Fruit fly (Drosophila melanogaster) whole organism, embryonic: ENCODE data around the gene Nph.
A peak's percentile ranks its signal among the peaks of the same experiment; 100 is the strongest.

ENCODE experiments used
- B-H2 ChIP-seq: fragments of 200-800 bp; sonication (Bioruptor generic); optimal IDR thresholded peaks from 2 replicates; lab custom pipeline; 2018; ENCODE audit warnings: missing biosample characterization, mild to moderate bottlenecking, missing genetic modification characterization
- CG10431 ChIP-seq: fragments of 200-800 bp; sonication (Bioruptor generic); optimal IDR thresholded peaks from 3 replicates; lab custom pipeline; 2018; ENCODE audit warnings: missing biosample characterization, mild to moderate bottlenecking, missing genetic modification characterization
- CG13287 ChIP-seq: fragments of 200-800 bp; sonication (Bioruptor generic); IDR thresholded peaks from 2 replicates; pipeline ENCODE4 v1.3.6; 2022; ENCODE audit warnings: missing biosample characterization, missing genetic modification characterization; ENCODE audit not compliant: partially characterized antibody
- CG13296 ChIP-seq: fragments of 200-800 bp; sonication (Bioruptor generic); optimal IDR thresholded peaks from 3 replicates; lab custom pipeline; 2018; ENCODE audit warnings: missing biosample characterization, mild to moderate bottlenecking, missing genetic modification characterization
- CG15514 ChIP-seq: fragments of 200-800 bp; sonication (Bioruptor generic); optimal IDR thresholded peaks from 3 replicates; lab custom pipeline; 2017; ENCODE audit warnings: missing biosample characterization, missing genetic modification characterization, mild to moderate bottlenecking, moderate library complexity, missing genetic modification reagents
- CG17802 ChIP-seq: fragments of 200-800 bp; sonication (Bioruptor generic); optimal IDR thresholded peaks from 2 replicates; lab custom pipeline; 2018; ENCODE audit warnings: missing biosample characterization, mild to moderate bottlenecking, missing genetic modification characterization, moderate library complexity
- CG1832 ChIP-seq: fragments of 200-800 bp; sonication (Bioruptor generic); optimal IDR thresholded peaks from 2 replicates; lab custom pipeline; 2017; ENCODE audit warnings: missing biosample characterization, mild to moderate bottlenecking, missing genetic modification characterization, inconsistent platforms
- CG2129 ChIP-seq: fragments of 200-800 bp; sonication (Bioruptor generic); IDR thresholded peaks from 2 replicates; pipeline ENCODE4 v1.3.6; 2022; ENCODE audit warnings: missing biosample characterization, missing genetic modification characterization; ENCODE audit not compliant: partially characterized antibody
- CG2199 ChIP-seq: fragments of 200-800 bp; sonication (Bioruptor generic); IDR thresholded peaks from 3 replicates; pipeline ENCODE4 v1.3.6; 2022; ENCODE audit warnings: missing biosample characterization, missing genetic modification characterization
- CG2875 ChIP-seq: fragments of 200-800 bp; sonication (Bioruptor generic); optimal IDR thresholded peaks from 2 replicates; lab custom pipeline; 2017; ENCODE audit warnings: missing biosample characterization, mild to moderate bottlenecking, missing genetic modification characterization, missing genetic modification reagents
- CG3163 ChIP-seq: fragments of 200-800 bp; sonication (Bioruptor generic); optimal IDR thresholded peaks from 3 replicates; lab custom pipeline; 2016; ENCODE audit warnings: missing biosample characterization, missing genetic modification characterization
- CG7556 ChIP-seq: fragments of 200-800 bp; sonication (Bioruptor generic); optimal IDR thresholded peaks from 2 replicates; lab custom pipeline; 2017; ENCODE audit warnings: missing biosample characterization, mild to moderate bottlenecking, missing genetic modification characterization
- CG7745 ChIP-seq: fragments of 200-800 bp; sonication (Bioruptor generic); optimal IDR thresholded peaks from 2 replicates; lab custom pipeline; 2018; ENCODE audit warnings: missing biosample characterization, mild to moderate bottlenecking, missing genetic modification characterization, moderate library complexity
- CG9215 ChIP-seq: fragments of 200-800 bp; sonication (Bioruptor generic); IDR thresholded peaks from 2 replicates; pipeline ENCODE4 v1.3.6; 2022; ENCODE audit warnings: missing biosample characterization, missing genetic modification characterization
- CG9727 ChIP-seq: fragments of 200-800 bp; sonication (Bioruptor generic); optimal IDR thresholded peaks from 3 replicates; lab custom pipeline; 2017; ENCODE audit warnings: missing biosample characterization, mild to moderate bottlenecking, missing genetic modification characterization
- CoRest ChIP-seq: fragments of 200-800 bp; sonication (Bioruptor generic); optimal IDR thresholded peaks from 3 replicates; lab custom pipeline; 2018; ENCODE audit warnings: missing biosample characterization, mild to moderate bottlenecking, missing genetic modification characterization, moderate library complexity
- D ChIP-seq, 2 experiments: fragments of 200-800 bp in 1 of 2; fragments of >200 bp in 1 of 2; sonication (Bioruptor generic) in 1 of 2; optimal IDR thresholded peaks; 2 replicates in 1 of 2; 3 replicates in 1 of 2; lab custom pipeline; 2017; ENCODE audit warnings: mild to moderate bottlenecking in 1 of 2, missing biosample characterization in 1 of 2, missing genetic modification characterization in 1 of 2, missing genetic modification reagents in 1 of 2
- Elba2 ChIP-seq: fragments of 200-800 bp; sonication (Bioruptor generic); optimal IDR thresholded peaks from 3 replicates; lab custom pipeline; 2016; ENCODE audit warnings: missing biosample characterization, missing genetic modification characterization
- H15 ChIP-seq: fragments of 200-800 bp; sonication (Bioruptor generic); IDR thresholded peaks from 3 replicates; pipeline ENCODE4 v1.3.6; 2022; ENCODE audit warnings: missing biosample characterization, missing genetic modification characterization
- H2.0 ChIP-seq: fragments of 200-800 bp; sonication (Bioruptor generic); IDR thresholded peaks from 2 replicates; pipeline ENCODE4 v1.3.6; 2022; ENCODE audit warnings: missing biosample characterization, missing genetic modification characterization
- Hey ChIP-seq: fragments of 200-800 bp; sonication (Bioruptor generic); optimal IDR thresholded peaks from 3 replicates; lab custom pipeline; 2018; ENCODE audit warnings: missing biosample characterization, mild to moderate bottlenecking, missing genetic modification characterization
- Hr3 ChIP-seq: fragments of 200-800 bp; sonication (Bioruptor generic); optimal IDR thresholded peaks from 3 replicates; lab custom pipeline; 2016; ENCODE audit warnings: missing biosample characterization, missing genetic modification characterization
- Lhr ChIP-seq: fragments of 200-800 bp; sonication (Bioruptor generic); optimal IDR thresholded peaks from 3 replicates; lab custom pipeline; 2017; ENCODE audit warnings: mild to moderate bottlenecking, missing biosample characterization, missing genetic modification reagents, missing genetic modification characterization
- MBD-R2 ChIP-seq: fragments of 200-800 bp; sonication (Bioruptor generic); IDR thresholded peaks from 2 replicates; pipeline ENCODE4 v1.3.6; 2022; ENCODE audit warnings: missing biosample characterization, missing genetic modification characterization
- Xbp1 ChIP-seq: fragments of 200-800 bp; sonication (Bioruptor generic); optimal IDR thresholded peaks from 3 replicates; lab custom pipeline; 2016; ENCODE audit warnings: missing biosample characterization, mild to moderate bottlenecking, missing genetic modification characterization
- Xrp1 ChIP-seq: fragments of 200-800 bp; sonication (Bioruptor generic); IDR thresholded peaks from 2 replicates; pipeline ENCODE4 v1.3.6; 2022; ENCODE audit warnings: missing biosample characterization, missing genetic modification characterization
- ase ChIP-seq: fragments of 200-800 bp; sonication (Bioruptor generic); IDR thresholded peaks from 3 replicates; pipeline ENCODE4 v1.3.6; 2022; ENCODE audit warnings: missing biosample characterization, missing genetic modification characterization
- bab2 ChIP-seq: fragments of 200-800 bp; sonication (Bioruptor generic); optimal IDR thresholded peaks from 2 replicates; lab custom pipeline; 2016; ENCODE audit warnings: missing biosample characterization, missing genetic modification characterization
- cas ChIP-seq: fragments of 200-800 bp; sonication (Bioruptor generic); IDR thresholded peaks from 2 replicates; pipeline ENCODE4 v1.3.6; 2022; ENCODE audit warnings: missing biosample characterization, missing genetic modification characterization
- crc ChIP-seq: fragments of 200-800 bp; sonication (Bioruptor generic); optimal IDR thresholded peaks from 2 replicates; lab custom pipeline; 2016; ENCODE audit warnings: missing biosample characterization, missing genetic modification characterization
- crp ChIP-seq, 2 experiments: fragments of 200-800 bp; sonication (Bioruptor generic); optimal IDR thresholded peaks; 2 replicates in 1 of 2; 3 replicates in 1 of 2; lab custom pipeline; 2017; ENCODE audit warnings: missing biosample characterization in 2 of 2, missing genetic modification characterization in 2 of 2, mild to moderate bottlenecking in 1 of 2, moderate library complexity in 1 of 2
- da ChIP-seq: fragments of 200-800 bp; sonication (Bioruptor generic); optimal IDR thresholded peaks from 2 replicates; lab custom pipeline; 2016; ENCODE audit warnings: missing biosample characterization, missing genetic modification characterization
- disco-r ChIP-seq: fragments of 200-800 bp; sonication (Bioruptor generic); optimal IDR thresholded peaks from 2 replicates; lab custom pipeline; 2016; ENCODE audit warnings: missing biosample characterization, missing genetic modification characterization
- exex ChIP-seq: fragments of 200-800 bp; sonication (Bioruptor generic); optimal IDR thresholded peaks from 4 replicates; lab custom pipeline; 2018; ENCODE audit warnings: missing biosample characterization, mild to moderate bottlenecking, missing genetic modification characterization, moderate library complexity
- grau ChIP-seq: fragments of 200-800 bp; optimal IDR thresholded peaks from 3 replicates; lab custom pipeline; 2019; ENCODE audit warnings: missing biosample characterization, mild to moderate bottlenecking, missing genetic modification characterization, moderate library complexity
- gsb ChIP-seq: fragments of 200-800 bp; sonication (Bioruptor generic); IDR thresholded peaks from 2 replicates; pipeline ENCODE4 v1.3.6; 2022; ENCODE audit warnings: missing biosample characterization, missing genetic modification characterization
- gt ChIP-seq: fragments of 200-800 bp; sonication (Bioruptor generic); IDR thresholded peaks from 2 replicates; pipeline ENCODE4 v1.3.6; 2022; ENCODE audit warnings: missing biosample characterization, missing genetic modification characterization
- insv ChIP-seq, 2 experiments: fragments of 200-800 bp; sonication (Bioruptor generic); optimal IDR thresholded peaks; 3 replicates each; lab custom pipeline; 2016 to 2018; ENCODE audit warnings: missing biosample characterization in 2 of 2, missing genetic modification characterization in 2 of 2
- klu ChIP-seq: fragments of 200-800 bp; sonication (Bioruptor generic); IDR thresholded peaks from 2 replicates; pipeline ENCODE4 v1.3.6; 2022; ENCODE audit warnings: missing biosample characterization, missing genetic modification characterization
- knrl ChIP-seq: fragments of 200-800 bp; sonication (Bioruptor generic); IDR thresholded peaks from 3 replicates; pipeline ENCODE4 v1.3.6; 2022; ENCODE audit warnings: missing biosample characterization, missing genetic modification characterization; ENCODE audit not compliant: partially characterized antibody
- lola ChIP-seq, 3 experiments: fragments of >200 bp in 2 of 3; fragments of 200-800 bp in 1 of 3; sonication (Bioruptor generic) in 1 of 3; optimal IDR thresholded peaks; 2 replicates each; lab custom pipeline; 2017 to 2019; ENCODE audit warnings: missing biosample characterization in 3 of 3, missing genetic modification characterization in 3 of 3, mild to moderate bottlenecking in 1 of 3, moderate library complexity in 1 of 3
- nau ChIP-seq: fragments of 200-800 bp; sonication (Bioruptor generic); optimal IDR thresholded peaks from 3 replicates; lab custom pipeline; 2017; ENCODE audit warnings: missing biosample characterization, mild to moderate bottlenecking, missing genetic modification characterization, missing genetic modification reagents
- prd ChIP-seq, 3 experiments: fragments of >200 bp in 2 of 3; fragments of 200-800 bp in 1 of 3; sonication (Bioruptor generic) in 1 of 3; optimal IDR thresholded peaks in 2 of 3; IDR thresholded peaks in 1 of 3; 2 replicates in 2 of 3; 3 replicates in 1 of 3; pipeline versions ENCODE4 v1.3.6 to Lab custom; 2017 to 2022; ENCODE audit warnings: missing biosample characterization in 1 of 3, missing genetic modification characterization in 1 of 3
- ro ChIP-seq: fragments of 200-800 bp; sonication (Bioruptor generic); IDR thresholded peaks from 2 replicates; pipeline ENCODE4 v1.3.6; 2022; ENCODE audit warnings: missing biosample characterization, missing genetic modification characterization
- slbo ChIP-seq: fragments of 200-800 bp; sonication (Bioruptor generic); IDR thresholded peaks from 2 replicates; pipeline ENCODE4 v1.3.6; 2022; ENCODE audit warnings: missing biosample characterization, missing genetic modification characterization
- so ChIP-seq: fragments of 200-800 bp; sonication (Bioruptor generic); IDR thresholded peaks from 3 replicates; pipeline ENCODE4 v1.3.6; 2022; ENCODE audit warnings: missing biosample characterization, missing genetic modification characterization
- zen ChIP-seq: fragments of 200-800 bp; sonication (Bioruptor generic); optimal IDR thresholded peaks from 3 replicates; lab custom pipeline; 2018; ENCODE audit warnings: missing biosample characterization, mild to moderate bottlenecking, missing genetic modification characterization, moderate library complexity

Nph gene

DNA sequence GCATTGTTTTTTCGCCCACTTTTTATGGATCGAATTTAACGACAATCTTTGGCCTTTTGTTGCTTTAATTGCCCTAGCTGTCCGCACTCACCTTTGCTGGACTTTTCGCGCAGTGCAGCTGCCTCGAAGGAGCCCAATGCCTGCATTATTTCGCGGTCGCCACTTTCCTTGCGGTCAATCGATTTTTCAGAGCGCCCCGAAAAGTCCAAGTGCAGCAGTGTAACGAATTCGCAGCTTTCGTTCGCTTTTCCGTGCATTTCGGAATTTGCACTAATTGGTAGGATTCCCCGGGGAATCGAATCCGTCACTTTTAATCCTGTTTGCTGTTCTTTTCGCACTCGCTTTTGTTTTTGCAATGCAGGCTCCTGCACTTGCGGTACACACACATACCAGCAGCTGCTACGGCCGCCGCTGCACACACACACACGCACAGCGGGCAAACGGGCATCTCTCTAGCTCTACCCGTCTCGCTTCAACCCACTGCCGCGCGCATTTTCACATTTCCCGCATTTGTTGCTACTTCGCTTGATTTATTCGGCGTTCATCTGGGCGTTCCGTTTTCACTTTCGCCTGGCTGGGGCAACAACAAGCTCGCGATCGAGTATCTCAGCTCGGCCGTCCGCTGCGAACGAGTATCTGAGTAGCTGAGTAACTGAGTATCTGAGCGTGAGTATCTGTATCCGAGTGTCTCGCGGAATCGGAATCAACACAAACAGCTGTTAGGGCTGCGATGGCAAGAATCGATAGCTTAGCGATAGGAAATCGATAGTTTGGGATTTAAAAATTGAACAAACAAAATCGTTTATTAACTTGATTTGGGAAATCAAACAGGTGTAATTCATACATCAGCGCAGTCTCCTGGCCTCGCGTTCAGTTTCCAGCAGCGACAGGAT is 17.1 kb upstream of the Nph start, which contains the start of gene Mgat2 (continued):
- TF ChIP-seq Hr3 (GFP tag; lab: Kevin White, UChicago) (no peak), crp (GFP tag; optimal IDR thresholded peaks at IDR 0.05; lab: Kevin White, UChicago) (peak; percentile 73 to 96), CG2129 (peak; percentile 80), exex (tag; lab: Kevin White, UChicago) (no peak), gt (GFP tag; lab: Robert Waterston, UW) (peak; percentile 33; the same call in 1 of the 2 replicates), MBD-R2 (GFP tag; lab: Robert Waterston, UW) (peak; percentile 15; the same call in 1 of the 2 replicates), disco-r (GFP tag; lab: Kevin White, UChicago) (no peak), H2.0 (GFP tag; lab: Robert Waterston, UW) (no peak), gsb (GFP tag; lab: Robert Waterston, UW) (no peak), prd (optimal IDR thresholded peaks at IDR 0.05; lab: Kevin White, UChicago) (no peak), prd (GFP tag; IDR thresholded peaks at IDR 0.05; lab: Robert Waterston, UW) (no peak), CG1832 (GFP tag; lab: Kevin White, UChicago) (peak; percentile 76), slbo (no peak), Hey (tag; lab: Kevin White, UChicago) (no peak), klu (GFP tag; lab: Robert Waterston, UW) (no peak), CG2199 (peak; percentile 74; the same call in 1 of the 3 replicates), knrl (GFP tag; lab: Robert Waterston, UW) (peak; percentile 81; the same call in 2 of the 3 replicates), CG10431 (peak; percentile 77), CG2875 (GFP tag; lab: Kevin White, UChicago) (peak; percentile 14), CG3163 (GFP tag; lab: Kevin White, UChicago) (no peak), CG7745 (tag; lab: Kevin White, UChicago) (peak; percentile 72), B-H2 (GFP tag; lab: Kevin White, UChicago) (peak; percentile 41), CG9727 (GFP tag; lab: Kevin White, UChicago) (peak; percentile 38), CG7556 (no peak), so (GFP tag; lab: Robert Waterston, UW) (peak; percentile 34; the same call in 2 of the 3 replicates), CoRest (tag; lab: Kevin White, UChicago) (no peak), CG13296 (GFP tag; lab: Kevin White, UChicago) (peak; percentile 41), Xbp1 (no peak), Lhr (no peak), D (optimal IDR thresholded peaks at IDR 0.05; lab: Kevin White, UChicago) (no peak), D (GFP tag; optimal IDR thresholded peaks at IDR 0.05; lab: Kevin White, UChicago) (no peak), insv (GFP tag; optimal IDR thresholded peaks at IDR 0.05; lab: Kevin White, UChicago) (no peak), ro (no peak), CG15514 (no peak), lola (GFP tag; optimal IDR thresholded peaks at IDR 0.05; lab: Kevin White, UChicago) (peak in 1 of 3 experiments; percentile 8), zen (tag; lab: Kevin White, UChicago) (no peak), Elba2 (GFP tag; lab: Kevin White, UChicago) (no peak), Xrp1 (GFP tag; lab: Robert Waterston, UW) (peak; percentile 44), nau (GFP tag; lab: Kevin White, UChicago) (no peak), crc (GFP tag; lab: Kevin White, UChicago) (no peak), CG9215 (GFP tag; lab: Robert Waterston, UW) (no peak), ase (GFP tag; lab: Robert Waterston, UW) (no peak), bab2 (GFP tag; lab: Kevin White, UChicago) (no peak), H15 (no peak), cas (no peak), da (peak; percentile 23), CG17802 (tag; lab: Kevin White, UChicago) (no peak), grau (peak; percentile 28), CG13287 (GFP tag; lab: Robert Waterston, UW) (peak; percentile 93)
